Worm (Caenorhabditis elegans): ENCODE measurements around the gene T11B7.2.

T11B7.2 gene

ce11 chrIV:8865343-8865742, 21.0 kb upstream of the T11B7.2 start, which contains the start of gene C09G9.1:
C09G9.1 (minus strand) TSS chrIV:8865485.
- TF ChIP-seq cey-2 (tag; optimal IDR thresholded peaks at IDR 0.05; ENCODE audit: borderline replicate concordance, insufficient read depth) (no peak), dmd-9 (GFP tag; IDR thresholded peaks at IDR 0.05) (no peak), R02D3.7 (tag; optimal IDR thresholded peaks at IDR 0.05) (no peak), lin-1 (GFP tag; IDR thresholded peaks at IDR 0.05) (no peak), gei-8 (GFP tag; optimal IDR thresholded peaks at IDR 0.05) (no peak), nhr-6 (tag; optimal IDR thresholded peaks at IDR 0.05) (no peak), daf-19 (GFP tag; conservative IDR thresholded peaks at IDR 0.05) (no peak), ceh-62 (tag; optimal IDR thresholded peaks at IDR 0.05) (no peak), lin-39 (tag; optimal IDR thresholded peaks at IDR 0.05) (no peak), skn-1 (tag; optimal IDR thresholded peaks at IDR 0.05) (no peak), ceh-82 (tag; optimal IDR thresholded peaks at IDR 0.05) (no peak), tag-97 (GFP tag; IDR thresholded peaks at IDR 0.05) (no peak), nhr-28 (tag; optimal IDR thresholded peaks at IDR 0.05) (peak; percentile 51), nhr-237 (tag; optimal IDR thresholded peaks at IDR 0.05) (no peak), ceh-44 (GFP tag; IDR thresholded peaks at IDR 0.05) (no peak), snpc-4 (tag; optimal IDR thresholded peaks at IDR 0.05) (no peak), spr-3 (GFP tag; optimal IDR thresholded peaks at IDR 0.05) (no peak), snpc-1.2 (GFP tag; IDR thresholded peaks at IDR 0.05) (no peak), nhr-10 (tag; optimal IDR thresholded peaks at IDR 0.05) (no peak), nhr-111 (GFP tag; optimal IDR thresholded peaks at IDR 0.05) (no peak), ztf-11 (tag; optimal IDR thresholded peaks at IDR 0.05) (no peak), lsy-2 (tag; optimal IDR thresholded peaks at IDR 0.05) (no peak), F26F4.8 (GFP tag; conservative IDR thresholded peaks at IDR 0.05) (no peak), unc-62 (GFP tag; optimal IDR thresholded peaks at IDR 0.05 in 1 of 2) (peak in 1 of 2 experiments; percentile 51), unc-62 (tag; optimal IDR thresholded peaks at IDR 0.05) (no peak), attf-4 (tag; optimal IDR thresholded peaks at IDR 0.05) (no peak), F10B5.3 (tag; optimal IDR thresholded peaks at IDR 0.05) (no peak), lin-38 (GFP tag; IDR thresholded peaks at IDR 0.05) (no peak), nhr-77 (tag; optimal IDR thresholded peaks at IDR 0.05) (no peak), ces-1 (GFP tag; optimal IDR thresholded peaks at IDR 0.05) (no peak), hlh-30 (tag; optimal IDR thresholded peaks at IDR 0.05; ENCODE audit: insufficient read depth) (no peak), pqm-1 (tag; optimal IDR thresholded peaks at IDR 0.05) (peak; percentile 67), T26A8.4 (GFP tag; IDR thresholded peaks at IDR 0.05) (no peak), duxl-1 (tag; optimal IDR thresholded peaks at IDR 0.05; ENCODE audit: poor library complexity) (no peak), daf-16 (GFP tag; optimal IDR thresholded peaks at IDR 0.05) (no peak), daf-16 (tag; optimal IDR thresholded peaks at IDR 0.05) (peak; percentile 23), dve-1 (tag; optimal IDR thresholded peaks at IDR 0.05; ENCODE audit: insufficient read depth) (peak; percentile 40)

- TF ChIP-seq hmg-1.1 (GFP tag; IDR thresholded peaks at IDR 0.05) (no peak), lin-39 (tag; optimal IDR thresholded peaks at IDR 0.05) (no peak), unc-62 (GFP tag; optimal IDR thresholded peaks at IDR 0.05 in 1 of 2) (peak in 1 of 2 experiments; percentile 98), unc-62 (tag; optimal IDR thresholded peaks at IDR 0.05) (no peak), fos-1 (tag; optimal IDR thresholded peaks at IDR 0.05) (no peak), nhr-41 (GFP tag; IDR thresholded peaks at IDR 0.05) (no peak), nhr-28 (tag; optimal IDR thresholded peaks at IDR 0.05) (peak; percentile 41), daf-12 (tag; optimal IDR thresholded peaks at IDR 0.05) (no peak), mep-1 (tag; optimal IDR thresholded peaks at IDR 0.05) (no peak), ceh-32 (tag; optimal IDR thresholded peaks at IDR 0.05; ENCODE audit: poor library complexity) (no peak), mxl-3 (GFP tag; optimal IDR thresholded peaks at IDR 0.05) (no peak), zag-1 (tag; optimal IDR thresholded peaks at IDR 0.05) (no peak), madf-5 (GFP tag; IDR thresholded peaks at IDR 0.05) (no peak), ceh-44 (GFP tag; IDR thresholded peaks at IDR 0.05) (no peak), nhr-237 (tag; optimal IDR thresholded peaks at IDR 0.05) (no peak), daf-16 (GFP tag; optimal IDR thresholded peaks at IDR 0.05) (peak in 1 of 2 experiments; percentile 13), daf-16 (tag; optimal IDR thresholded peaks at IDR 0.05) (no peak), cey-2 (tag; optimal IDR thresholded peaks at IDR 0.05; ENCODE audit: borderline replicate concordance, insufficient read depth) (peak; percentile 13)
Observed at ce11 chrIV:8864672-8865071, 20.3 kb upstream of the T11B7.2 start.

Data from whole organism, L4 larva.